Worm (Caenorhabditis elegans) whole organism, L2 larva: ENCODE data around the gene snt-7.

Experiments used
- C34F6.9 ChIP-seq: fragments of 150-350 bp; optimal IDR thresholded peaks from 2 replicates; lab custom pipeline; 2014; ENCODE audit warnings: missing biosample characterization, missing genetic modification characterization
- F13H6.1 ChIP-seq: sonication (generic microtip); optimal IDR thresholded peaks from 2 replicates; lab custom pipeline; 2016; ENCODE audit warnings: missing genetic modification characterization, missing compliant biosample characterization
- Y55F3AM.14 ChIP-seq: fragments of 200-800 bp; sonication (Bioruptor generic); optimal IDR thresholded peaks from 2 replicates; lab custom pipeline; 2018; ENCODE audit warnings: mild to moderate bottlenecking, missing genetic modification characterization, missing compliant biosample characterization
- alr-1 ChIP-seq: fragments of 150-350 bp; optimal IDR thresholded peaks from 2 replicates; lab custom pipeline; 2014; ENCODE audit warnings: missing biosample characterization, missing genetic modification characterization
- aly-2 ChIP-seq: fragments of 150-350 bp; optimal IDR thresholded peaks from 2 replicates; lab custom pipeline; 2014; ENCODE audit warnings: missing biosample characterization, missing genetic modification characterization
- ama-1 ChIP-seq: fragments of 150-350 bp; optimal IDR thresholded peaks from 2 replicates; lab custom pipeline; 2018; ENCODE audit warnings: inconsistent platforms
- blmp-1 ChIP-seq: sonication (generic microtip); optimal IDR thresholded peaks from 2 replicates; lab custom pipeline; 2017; ENCODE audit warnings: missing genetic modification characterization, mild to moderate bottlenecking, missing compliant biosample characterization, antibody characterized with exemption, moderate library complexity; ENCODE audit not compliant: insufficient read depth
- ceh-16 ChIP-seq: fragments of 150-350 bp; optimal IDR thresholded peaks from 2 replicates; lab custom pipeline; 2014; ENCODE audit warnings: missing biosample characterization, missing genetic modification characterization
- ceh-82 ChIP-seq: fragments of 150-350 bp; optimal IDR thresholded peaks from 2 replicates; lab custom pipeline; 2014; ENCODE audit warnings: missing biosample characterization, missing genetic modification characterization
- crh-2 ChIP-seq: sonication (generic microtip); optimal IDR thresholded peaks from 2 replicates; lab custom pipeline; 2017; ENCODE audit warnings: missing biosample characterization, missing genetic modification characterization
- egl-27 ChIP-seq: sonication (generic microtip); optimal IDR thresholded peaks from 3 replicates; lab custom pipeline; 2017; ENCODE audit warnings: missing biosample characterization, missing genetic modification reagents, missing genetic modification characterization
- elt-1 ChIP-seq: fragments of 150-350 bp; optimal IDR thresholded peaks from 2 replicates; lab custom pipeline; 2014; ENCODE audit warnings: missing biosample characterization, missing genetic modification characterization
- elt-3 ChIP-seq: sonication (generic microtip); optimal IDR thresholded peaks from 2 replicates; lab custom pipeline; 2017; ENCODE audit warnings: missing biosample characterization, missing genetic modification characterization
- fos-1 ChIP-seq: fragments of 150-350 bp; optimal IDR thresholded peaks from 2 replicates; lab custom pipeline; 2014; ENCODE audit warnings: missing biosample characterization, missing genetic modification characterization
- gmeb-1 ChIP-seq: fragments of 150-350 bp; optimal IDR thresholded peaks from 2 replicates; lab custom pipeline; 2014; ENCODE audit warnings: missing biosample characterization, missing genetic modification characterization
- lin-11 ChIP-seq: fragments of 150-350 bp; sonication (generic microtip); optimal IDR thresholded peaks from 2 replicates; lab custom pipeline; 2014; ENCODE audit warnings: missing biosample characterization, missing genetic modification characterization, inconsistent platforms, mixed read lengths
- lin-13 ChIP-seq: fragments of 150-350 bp; optimal IDR thresholded peaks from 2 replicates; lab custom pipeline; 2014; ENCODE audit warnings: missing biosample characterization, missing genetic modification reagents, missing genetic modification characterization
- lin-39 ChIP-seq: fragments of 150-350 bp; optimal IDR thresholded peaks from 2 replicates; lab custom pipeline; 2014; ENCODE audit warnings: missing biosample characterization, missing genetic modification reagents, missing genetic modification characterization
- lsy-2 ChIP-seq, 2 experiments: fragments of 150-350 bp in 1 of 2; sonication (generic microtip) in 1 of 2; optimal IDR thresholded peaks; 2 replicates each; lab custom pipeline; 2014 to 2017; ENCODE audit warnings: missing biosample characterization in 2 of 2, missing genetic modification characterization in 2 of 2
- mab-5 ChIP-seq: fragments of 150-350 bp; optimal IDR thresholded peaks from 2 replicates; lab custom pipeline; 2014; ENCODE audit warnings: missing biosample characterization, missing genetic modification characterization
- mbf-1 ChIP-seq: sonication (generic microtip); optimal IDR thresholded peaks from 2 replicates; lab custom pipeline; 2017; ENCODE audit warnings: missing biosample characterization, missing genetic modification characterization
- mdl-1 ChIP-seq, 2 experiments: fragments of 150-350 bp in 1 of 2; sonication (generic microtip) in 1 of 2; optimal IDR thresholded peaks; 2 replicates each; lab custom pipeline; 2017; ENCODE audit warnings: missing biosample characterization in 2 of 2, missing genetic modification characterization in 2 of 2
- nhr-11 ChIP-seq: fragments of 150-350 bp; optimal IDR thresholded peaks from 2 replicates; lab custom pipeline; 2014; ENCODE audit warnings: missing biosample characterization, missing genetic modification characterization
- nhr-12 ChIP-seq: fragments of 150-350 bp; optimal IDR thresholded peaks from 2 replicates; lab custom pipeline; 2014; ENCODE audit warnings: missing biosample characterization, missing genetic modification characterization
- nhr-129 ChIP-seq: fragments of 150-350 bp; optimal IDR thresholded peaks from 2 replicates; lab custom pipeline; 2014; ENCODE audit warnings: missing biosample characterization, missing genetic modification characterization
- nhr-21 ChIP-seq: fragments of 150-350 bp; optimal IDR thresholded peaks from 2 replicates; lab custom pipeline; 2014; ENCODE audit warnings: missing biosample characterization, missing genetic modification characterization
- nhr-23 ChIP-seq: fragments of 150-350 bp; optimal IDR thresholded peaks from 2 replicates; lab custom pipeline; 2014; ENCODE audit warnings: missing biosample characterization, missing genetic modification reagents, missing genetic modification characterization
- nhr-237 ChIP-seq: fragments of 150-350 bp; optimal IDR thresholded peaks from 2 replicates; lab custom pipeline; 2014; ENCODE audit warnings: missing biosample characterization, missing genetic modification characterization
- nhr-25 ChIP-seq: fragments of 150-350 bp; sonication (generic microtip); optimal IDR thresholded peaks from 3 replicates; lab custom pipeline; 2014; ENCODE audit warnings: missing biosample characterization, missing genetic modification characterization
- nhr-6 ChIP-seq: fragments of 150-350 bp; optimal IDR thresholded peaks from 2 replicates; lab custom pipeline; 2014; ENCODE audit warnings: missing biosample characterization, missing genetic modification characterization
- sem-4 ChIP-seq: fragments of 150-350 bp; optimal IDR thresholded peaks from 2 replicates; lab custom pipeline; 2014; ENCODE audit warnings: missing biosample characterization, missing genetic modification reagents, missing genetic modification characterization
- sma-3 ChIP-seq: sonication (generic microtip); optimal IDR thresholded peaks from 2 replicates; lab custom pipeline; 2016; ENCODE audit warnings: missing genetic modification reagents, missing genetic modification characterization, missing compliant biosample characterization
- sma-9 ChIP-seq, 2 experiments: fragments of 150-350 bp in 1 of 2; sonication (generic microtip) in 1 of 2; optimal IDR thresholded peaks; 2 replicates each; lab custom pipeline; 2014 to 2016; ENCODE audit warnings: missing genetic modification characterization in 2 of 2, mild to moderate bottlenecking in 1 of 2, missing biosample characterization in 1 of 2, missing compliant biosample characterization in 1 of 2, missing genetic modification reagents in 1 of 2, moderate library complexity in 1 of 2
- snpc-4 ChIP-seq: fragments of 150-350 bp; optimal IDR thresholded peaks from 2 replicates; lab custom pipeline; 2014; ENCODE audit warnings: missing biosample characterization, missing genetic modification characterization
- unc-39 ChIP-seq: fragments of 150-350 bp; optimal IDR thresholded peaks from 2 replicates; lab custom pipeline; 2014; ENCODE audit warnings: missing biosample characterization, missing genetic modification characterization
- unc-55 ChIP-seq: fragments of 150-350 bp; sonication (generic microtip); optimal IDR thresholded peaks from 3 replicates; lab custom pipeline; 2014; ENCODE audit warnings: missing biosample characterization, missing genetic modification reagents, missing genetic modification characterization
- unc-62 ChIP-seq: fragments of 150-350 bp; optimal IDR thresholded peaks from 2 replicates; lab custom pipeline; 2014; ENCODE audit warnings: missing biosample characterization, missing genetic modification reagents, missing genetic modification characterization
- zag-1 ChIP-seq: fragments of 150-350 bp; optimal IDR thresholded peaks from 2 replicates; lab custom pipeline; 2014; ENCODE audit warnings: missing biosample characterization, missing genetic modification characterization
- ztf-4 ChIP-seq: fragments of 150-350 bp; optimal IDR thresholded peaks from 2 replicates; lab custom pipeline; 2014; ENCODE audit warnings: missing biosample characterization, missing genetic modification characterization

Gene snt-7

ce11 chrX:15200146-15200545, 1.2 kb upstream of the snt-7 start:
- no peak for TF ChIP-seq aly-2
- TF ChIP-seq, all 48 proteins: peak for 0

ce11 chrX:15194283-15194682, 4.7 kb downstream of the snt-7 start, which contains the start of gene phat-6:
Gene phat-6 (minus strand): TSS chrX:15194383.
- TF ChIP-seq sma-3 (GFP tag; lab: Kevin White, UChicago) (no peak), elt-3 (no peak), lin-11 (tag; lab: Kevin White, UChicago) (no peak), mab-5 (no peak), nhr-23 (tag; lab: Kevin White, UChicago) (no peak), sma-9 (GFP tag; optimal IDR thresholded peaks at IDR 0.05; lab: Kevin White, UChicago) (peak; percentile 22), sma-9 (tag; optimal IDR thresholded peaks at IDR 0.05; lab: Kevin White, UChicago) (no peak), zag-1 (tag; lab: Kevin White, UChicago) (no peak)

ce11 chrX:15191370-15191769, 7.6 kb downstream of the snt-7 start:
- TF ChIP-seq sma-9 (GFP tag; optimal IDR thresholded peaks at IDR 0.05; lab: Kevin White, UChicago) (peak; percentile 8), sma-9 (tag; optimal IDR thresholded peaks at IDR 0.05; lab: Kevin White, UChicago) (no peak), unc-55 (peak; percentile 61), crh-2 (tag; lab: Kevin White, UChicago) (peak; percentile 14), F13H6.1 (tag; lab: Kevin White, UChicago) (peak; percentile 11), nhr-129 (no peak)

- TF ChIP-seq lsy-2 (tag; optimal IDR thresholded peaks at IDR 0.05; lab: Kevin White, UChicago) (no peak), crh-2 (tag; lab: Kevin White, UChicago) (no peak), elt-1 (tag; lab: Kevin White, UChicago) (no peak), mdl-1 (tag; optimal IDR thresholded peaks at IDR 0.05; lab: Kevin White, UChicago) (no peak), aly-2 (no peak), mab-5 (no peak), fos-1 (tag; lab: Kevin White, UChicago) (no peak), nhr-11 (tag; lab: Kevin White, UChicago) (no peak), nhr-25 (tag; lab: Kevin White, UChicago) (no peak), snpc-4 (tag; lab: Kevin White, UChicago) (no peak), C34F6.9 (tag; lab: Kevin White, UChicago) (no peak), mbf-1 (tag; lab: Kevin White, UChicago) (no peak), ama-1 (lab: Kevin White, UChicago) (no peak), nhr-21 (tag; lab: Kevin White, UChicago) (no peak), alr-1 (no peak), lin-39 (tag; lab: Kevin White, UChicago) (no peak), nhr-12 (tag; lab: Kevin White, UChicago) (no peak), lin-11 (tag; lab: Kevin White, UChicago) (no peak), blmp-1 (tag; lab: Kevin White, UChicago) (no peak), unc-62 (no peak)
Measured at ce11 chrX:15189823-15190222, 9.1 kb downstream of the snt-7 start, which contains the start of gene T10B10.4. Gene T10B10.4 (plus strand): TSS chrX:15190123.

ce11 chrX:15188986-15189675, 9.8 kb downstream of the snt-7 start:
- TF ChIP-seq C34F6.9 (tag; lab: Kevin White, UChicago), result peak; percentile 75
- peak; percentile 82 for TF ChIP-seq unc-55
- no peak for TF ChIP-seq alr-1
- no peak for TF ChIP-seq elt-1 (tag; lab: Kevin White, UChicago)
- no peak for TF ChIP-seq nhr-6 (tag; lab: Kevin White, UChicago)
- peak; percentile 71 for TF ChIP-seq crh-2 (tag; lab: Kevin White, UChicago)
- no peak for TF ChIP-seq nhr-237 (tag; lab: Kevin White, UChicago)
- peak; percentile 79 for TF ChIP-seq mab-5
- TF ChIP-seq F13H6.1 (tag; lab: Kevin White, UChicago), result peak; percentile 95
- TF ChIP-seq nhr-25 (tag; lab: Kevin White, UChicago), result no peak
- no peak for TF ChIP-seq Y55F3AM.14
- TF ChIP-seq nhr-129, result peak; percentile 86
- peak; percentile 23 for TF ChIP-seq ceh-82 (tag; lab: Kevin White, UChicago)
- no peak for TF ChIP-seq unc-39 (tag; lab: Kevin White, UChicago)
- peak; percentile 16 for TF ChIP-seq snpc-4 (tag; lab: Kevin White, UChicago)
- TF ChIP-seq lin-13 (GFP tag; lab: Kevin White, UChicago), result peak; percentile 63
- TF ChIP-seq sem-4 (tag; lab: Kevin White, UChicago), result peak; percentile 84
- TF ChIP-seq lin-11 (tag; lab: Kevin White, UChicago), result peak; percentile 31
- no peak for TF ChIP-seq gmeb-1 (tag; lab: Kevin White, UChicago)
- peak; percentile 43 to 58 for TF ChIP-seq mdl-1 (tag; optimal IDR thresholded peaks at IDR 0.05; lab: Kevin White, UChicago)
- peak; percentile 87 for TF ChIP-seq sma-9 (GFP tag; optimal IDR thresholded peaks at IDR 0.05; lab: Kevin White, UChicago)
- no peak for TF ChIP-seq sma-9 (tag; optimal IDR thresholded peaks at IDR 0.05; lab: Kevin White, UChicago)
- peak in 1 of 2 experiments; percentile 72 for TF ChIP-seq lsy-2 (tag; optimal IDR thresholded peaks at IDR 0.05; lab: Kevin White, UChicago)
- TF ChIP-seq ceh-16, result no peak
- peak; percentile 9 for TF ChIP-seq nhr-21 (tag; lab: Kevin White, UChicago)
- no peak for TF ChIP-seq aly-2
- TF ChIP-seq egl-27 (tag; lab: Kevin White, UChicago), result peak; percentile 77
- no peak for TF ChIP-seq mbf-1 (tag; lab: Kevin White, UChicago)
- peak; percentile 5 for TF ChIP-seq fos-1 (tag; lab: Kevin White, UChicago)
- peak; percentile 79 for TF ChIP-seq zag-1 (tag; lab: Kevin White, UChicago)
- TF ChIP-seq ztf-4 (tag; lab: Kevin White, UChicago), result peak; percentile 85
